Fruit fly (Drosophila melanogaster) whole organism, prepupa: ENCODE data around the gene ATPsynD.

ENCODE experiments used
- Blimp-1 ChIP-seq: fragments of 200-800 bp; sonication (Bioruptor generic); optimal IDR thresholded peaks from 3 replicates; lab custom pipeline; 2017; ENCODE audit warnings: missing biosample characterization, missing genetic modification characterization, mild to moderate bottlenecking, moderate library complexity, missing genetic modification reagents
- CG10631 ChIP-seq: fragments of 200-800 bp; sonication (Bioruptor generic); optimal IDR thresholded peaks from 2 replicates; lab custom pipeline; 2016; ENCODE audit warnings: missing biosample characterization, missing genetic modification characterization
- CG10669 ChIP-seq: fragments of 200-800 bp; sonication (Bioruptor generic); optimal IDR thresholded peaks from 3 replicates; lab custom pipeline; 2018; ENCODE audit warnings: missing biosample characterization, mild to moderate bottlenecking, missing genetic modification characterization, moderate library complexity
- CG11294 ChIP-seq: fragments of 200-800 bp; sonication (Bioruptor generic); IDR thresholded peaks from 2 replicates; pipeline ENCODE4 v1.3.6; 2022; ENCODE audit warnings: missing biosample characterization, missing genetic modification characterization
- CG11902 ChIP-seq: fragments of 200-800 bp; sonication (Bioruptor generic); optimal IDR thresholded peaks from 3 replicates; lab custom pipeline; 2016; ENCODE audit warnings: missing biosample characterization, missing genetic modification characterization
- CG15336 ChIP-seq: fragments of 200-800 bp; sonication (Bioruptor generic); IDR thresholded peaks from 2 replicates; pipeline ENCODE4 v1.3.6; 2022; ENCODE audit warnings: missing biosample characterization, missing genetic modification characterization
- CG1621 ChIP-seq: fragments of 200-800 bp; sonication (Bioruptor generic); optimal IDR thresholded peaks from 3 replicates; lab custom pipeline; 2018; ENCODE audit warnings: missing biosample characterization, mild to moderate bottlenecking, missing genetic modification characterization
- CG16779 ChIP-seq: fragments of 200-800 bp; sonication (Bioruptor generic); optimal IDR thresholded peaks from 3 replicates; lab custom pipeline; 2017; ENCODE audit warnings: missing biosample characterization, mild to moderate bottlenecking, missing genetic modification characterization
- CG3032 ChIP-seq: fragments of 200-800 bp; optimal IDR thresholded peaks from 2 replicates; lab custom pipeline; 2019; ENCODE audit warnings: missing biosample characterization, mild to moderate bottlenecking, missing genetic modification characterization, moderate library complexity
- CG32006 ChIP-seq: fragments of 200-800 bp; sonication (Bioruptor generic); optimal IDR thresholded peaks from 3 replicates; lab custom pipeline; 2017; ENCODE audit warnings: missing biosample characterization, mild to moderate bottlenecking, missing genetic modification characterization
- CG34406 ChIP-seq: fragments of 200-800 bp; sonication (Bioruptor generic); optimal IDR thresholded peaks from 3 replicates; lab custom pipeline; 2016; ENCODE audit warnings: missing biosample characterization, missing genetic modification characterization
- CG3919 ChIP-seq: fragments of 200-800 bp; sonication (Bioruptor generic); optimal IDR thresholded peaks from 3 replicates; lab custom pipeline; 2016; ENCODE audit warnings: missing biosample characterization, missing genetic modification characterization
- CG4318 ChIP-seq: fragments of 200-800 bp; sonication (Bioruptor generic); optimal IDR thresholded peaks from 3 replicates; lab custom pipeline; 2017; ENCODE audit warnings: missing biosample characterization, mild to moderate bottlenecking, missing genetic modification characterization
- CG6276 ChIP-seq: fragments of 200-800 bp; sonication (Bioruptor generic); optimal IDR thresholded peaks from 2 replicates; lab custom pipeline; 2017; ENCODE audit warnings: missing biosample characterization, mild to moderate bottlenecking, missing genetic modification characterization
- CG6792 ChIP-seq: fragments of 200-800 bp; sonication (Bioruptor generic); optimal IDR thresholded peaks from 3 replicates; lab custom pipeline; 2016; ENCODE audit warnings: missing biosample characterization, missing genetic modification characterization
- CG6808 ChIP-seq: fragments of 200-800 bp; sonication (Bioruptor generic); optimal IDR thresholded peaks from 3 replicates; lab custom pipeline; 2017; ENCODE audit warnings: missing biosample characterization, missing genetic modification characterization, mild to moderate bottlenecking, moderate library complexity, missing genetic modification reagents
- CG6854 ChIP-seq: fragments of 200-800 bp; sonication (Bioruptor generic); optimal IDR thresholded peaks from 2 replicates; lab custom pipeline; 2017; ENCODE audit warnings: missing biosample characterization, mild to moderate bottlenecking, missing genetic modification characterization
- CG7368 ChIP-seq: fragments of 200-800 bp; sonication (Bioruptor generic); optimal IDR thresholded peaks from 3 replicates; lab custom pipeline; 2016; ENCODE audit warnings: missing biosample characterization, missing genetic modification characterization
- CG8119 ChIP-seq: fragments of 200-800 bp; sonication (Bioruptor generic); IDR thresholded peaks from 3 replicates; pipeline ENCODE4 v1.3.6; 2022; ENCODE audit warnings: missing biosample characterization, missing genetic modification characterization
- CG8632 ChIP-seq: fragments of 200-800 bp; sonication (Bioruptor generic); optimal IDR thresholded peaks from 3 replicates; lab custom pipeline; 2016; ENCODE audit warnings: missing biosample characterization, missing genetic modification characterization
- CG9139 ChIP-seq: fragments of 200-800 bp; sonication (Bioruptor generic); optimal IDR thresholded peaks from 3 replicates; lab custom pipeline; 2017; ENCODE audit warnings: missing biosample characterization, mild to moderate bottlenecking, missing genetic modification characterization
- Eip78C ChIP-seq: fragments of 200-800 bp; sonication (Bioruptor generic); peaks from one replicate; lab custom pipeline; 2016; ENCODE audit warnings: missing biosample characterization, missing genetic modification characterization
- Ets21C ChIP-seq: fragments of 200-800 bp; sonication (Bioruptor generic); optimal IDR thresholded peaks from 3 replicates; lab custom pipeline; 2016; ENCODE audit warnings: missing biosample characterization, missing genetic modification characterization
- Gug ChIP-seq: fragments of 200-800 bp; sonication (Bioruptor generic); IDR thresholded peaks from 2 replicates; pipeline ENCODE4 v1.3.6; 2022; ENCODE audit warnings: missing biosample characterization, missing genetic modification characterization
- Hr39 ChIP-seq: fragments of 200-800 bp; sonication (Bioruptor generic); optimal IDR thresholded peaks from 2 replicates; lab custom pipeline; 2016; ENCODE audit warnings: missing biosample characterization, missing genetic modification characterization
- Hr4 ChIP-seq: fragments of 200-800 bp; sonication (Bioruptor generic); optimal IDR thresholded peaks from 3 replicates; lab custom pipeline; 2016; ENCODE audit warnings: missing biosample characterization, missing genetic modification characterization
- Met ChIP-seq: fragments of 200-800 bp; sonication (Bioruptor generic); optimal IDR thresholded peaks from 3 replicates; lab custom pipeline; 2016; ENCODE audit warnings: missing biosample characterization, missing genetic modification characterization
- OdsH ChIP-seq: fragments of 200-800 bp; sonication (Bioruptor generic); optimal IDR thresholded peaks from 3 replicates; lab custom pipeline; 2016; ENCODE audit warnings: missing biosample characterization, missing genetic modification characterization
- Smox ChIP-seq: fragments of 200-800 bp; sonication (Bioruptor generic); optimal IDR thresholded peaks from 3 replicates; lab custom pipeline; 2016; ENCODE audit warnings: missing biosample characterization, missing genetic modification characterization
- Sox102F ChIP-seq: fragments of 200-800 bp; sonication (Bioruptor generic); optimal IDR thresholded peaks from 2 replicates; lab custom pipeline; 2016; ENCODE audit warnings: missing biosample characterization, mild to moderate bottlenecking, missing genetic modification characterization
- Sox14 ChIP-seq: fragments of 200-800 bp; sonication (Bioruptor generic); optimal IDR thresholded peaks from 3 replicates; lab custom pipeline; 2016; ENCODE audit warnings: missing biosample characterization, missing genetic modification characterization
- Sox15 ChIP-seq: fragments of 200-800 bp; sonication (Bioruptor generic); optimal IDR thresholded peaks from 3 replicates; lab custom pipeline; 2016; ENCODE audit warnings: missing biosample characterization, missing genetic modification characterization
- achi ChIP-seq: fragments of 200-800 bp; sonication (Bioruptor generic); optimal IDR thresholded peaks from 3 replicates; lab custom pipeline; 2016; ENCODE audit warnings: missing biosample characterization, missing genetic modification characterization
- acj6 ChIP-seq: fragments of 200-800 bp; sonication (Bioruptor generic); optimal IDR thresholded peaks from 3 replicates; lab custom pipeline; 2016; ENCODE audit warnings: missing biosample characterization, missing genetic modification characterization
- cyc ChIP-seq: fragments of 200-800 bp; sonication (Bioruptor generic); optimal IDR thresholded peaks from 3 replicates; lab custom pipeline; 2016; ENCODE audit warnings: missing biosample characterization, missing genetic modification characterization
- dac ChIP-seq: fragments of 200-800 bp; sonication (Bioruptor generic); optimal IDR thresholded peaks from 2 replicates; lab custom pipeline; 2017; ENCODE audit warnings: missing biosample characterization, mild to moderate bottlenecking, missing genetic modification characterization
- eg ChIP-seq: fragments of 200-800 bp; sonication (Bioruptor generic); IDR thresholded peaks from 3 replicates; pipeline ENCODE4 v1.3.6; 2022; ENCODE audit warnings: missing biosample characterization, missing genetic modification characterization
- esn ChIP-seq: fragments of 200-800 bp; sonication (Bioruptor generic); optimal IDR thresholded peaks from 2 replicates; lab custom pipeline; 2016; ENCODE audit warnings: missing biosample characterization, mild to moderate bottlenecking, missing genetic modification characterization, moderate library complexity
- fd59A ChIP-seq: fragments of 200-800 bp; sonication (Bioruptor generic); optimal IDR thresholded peaks from 2 replicates; lab custom pipeline; 2017; ENCODE audit warnings: missing biosample characterization, mild to moderate bottlenecking, missing genetic modification characterization, missing genetic modification reagents
- fd85E ChIP-seq: fragments of 200-800 bp; sonication (Bioruptor generic); optimal IDR thresholded peaks from 3 replicates; lab custom pipeline; 2016; ENCODE audit warnings: missing biosample characterization, missing genetic modification characterization
- fkh ChIP-seq: fragments of 200-800 bp; sonication (Bioruptor generic); optimal IDR thresholded peaks from 3 replicates; lab custom pipeline; 2017; ENCODE audit warnings: missing biosample characterization, mild to moderate bottlenecking, missing genetic modification characterization, moderate library complexity
- lz ChIP-seq: fragments of 200-800 bp; sonication (Bioruptor generic); optimal IDR thresholded peaks from 3 replicates; lab custom pipeline; 2016; ENCODE audit warnings: missing biosample characterization, missing genetic modification characterization
- net ChIP-seq: fragments of 200-800 bp; sonication (Bioruptor generic); optimal IDR thresholded peaks from 3 replicates; lab custom pipeline; 2016; ENCODE audit warnings: missing biosample characterization, missing genetic modification characterization
- pdm3 ChIP-seq: fragments of 200-800 bp; sonication (Bioruptor generic); optimal IDR thresholded peaks from 3 replicates; lab custom pipeline; 2016; ENCODE audit warnings: missing biosample characterization, missing genetic modification characterization
- spab ChIP-seq: fragments of 200-800 bp; sonication (Bioruptor generic); optimal IDR thresholded peaks from 2 replicates; lab custom pipeline; 2017; ENCODE audit warnings: missing biosample characterization, mild to moderate bottlenecking, missing genetic modification characterization, missing genetic modification reagents
- ss ChIP-seq, 2 experiments: fragments of 200-800 bp; sonication (Bioruptor generic); optimal IDR thresholded peaks; 2 replicates in 1 of 2; 3 replicates in 1 of 2; lab custom pipeline; 2017 to 2018; ENCODE audit warnings: mild to moderate bottlenecking in 2 of 2, missing biosample characterization in 2 of 2, missing genetic modification characterization in 2 of 2, moderate library complexity in 1 of 2
- svp ChIP-seq: fragments of 200-800 bp; sonication (Bioruptor generic); peaks from one replicate; lab custom pipeline; 2016; ENCODE audit warnings: missing biosample characterization, missing genetic modification characterization
- vri ChIP-seq: fragments of 200-800 bp; sonication (Bioruptor generic); optimal IDR thresholded peaks from 3 replicates; lab custom pipeline; 2016; ENCODE audit warnings: missing biosample characterization, mild to moderate bottlenecking, missing genetic modification characterization

ATPsynD gene

dm6 chr3R:19104123-19104522, 9.3 kb downstream of the ATPsynD start (continued):
- peak; percentile 23 for TF ChIP-seq CG1621 (tag; lab: Kevin White, UChicago)
- no peak for TF ChIP-seq CG11902
- TF ChIP-seq achi (GFP tag; lab: Kevin White, UChicago): peak; percentile 51
- peak; percentile 82 for TF ChIP-seq CG6276 (GFP tag; lab: Kevin White, UChicago)
- TF ChIP-seq CG34406 (GFP tag; lab: Kevin White, UChicago): peak; percentile 43
- peak; percentile 21 to 26 for TF ChIP-seq ss (GFP tag; optimal IDR thresholded peaks at IDR 0.05; lab: Kevin White, UChicago)
- TF ChIP-seq Smox (GFP tag; lab: Kevin White, UChicago): peak; percentile 54
- peak; percentile 70 for TF ChIP-seq Met (GFP tag; lab: Kevin White, UChicago)
- TF ChIP-seq CG8632 (GFP tag; lab: Kevin White, UChicago): no peak
- TF ChIP-seq fd85E (GFP tag; lab: Kevin White, UChicago): no peak
- peak; percentile 49 for TF ChIP-seq CG3919 (GFP tag; lab: Kevin White, UChicago)
- peak; percentile 10 for TF ChIP-seq fd59A (GFP tag; lab: Kevin White, UChicago)
- TF ChIP-seq esn (GFP tag; lab: Kevin White, UChicago): peak; percentile 64
- peak; percentile 62 for TF ChIP-seq dac (GFP tag; lab: Kevin White, UChicago)
- peak; percentile 8 for TF ChIP-seq CG7368 (GFP tag; lab: Kevin White, UChicago)
- peak; percentile 86 for TF ChIP-seq CG32006

dm6 chr3R:19105821-19106220, 11.0 kb downstream of the ATPsynD start:
- TF ChIP-seq CG8119 (GFP tag; lab: Robert Waterston, UW): peak; percentile 82
- peak; percentile 71 for TF ChIP-seq net (GFP tag; lab: Kevin White, UChicago)
- TF ChIP-seq Hr4 (GFP tag; lab: Kevin White, UChicago): peak; percentile 85
- no peak for TF ChIP-seq vri
- no peak for TF ChIP-seq CG6854 (GFP tag; lab: Kevin White, UChicago)
- peak; percentile 77 for TF ChIP-seq pdm3 (GFP tag; lab: Kevin White, UChicago)
- TF ChIP-seq Hr39 (GFP tag; lab: Kevin White, UChicago): peak; percentile 53
- peak; percentile 76 for TF ChIP-seq acj6 (GFP tag; lab: Kevin White, UChicago)
- TF ChIP-seq esn (GFP tag; lab: Kevin White, UChicago): peak; percentile 74
- peak; percentile 84 for TF ChIP-seq eg (GFP tag; lab: Robert Waterston, UW)
- peak; percentile 84 for TF ChIP-seq CG6808 (GFP tag; lab: Kevin White, UChicago)
- TF ChIP-seq lz (GFP tag; lab: Kevin White, UChicago): peak; percentile 63
- peak; percentile 79 for TF ChIP-seq OdsH (GFP tag; lab: Kevin White, UChicago)
- TF ChIP-seq svp (GFP tag; lab: Kevin White, UChicago): peak; percentile 70
- peak; percentile 54 for TF ChIP-seq CG4318 (GFP tag; lab: Kevin White, UChicago)
- peak; percentile 79 for TF ChIP-seq CG10631
- TF ChIP-seq achi (GFP tag; lab: Kevin White, UChicago): peak; percentile 75
- TF ChIP-seq CG32006: peak; percentile 83
- peak; percentile 66 for TF ChIP-seq CG3919 (GFP tag; lab: Kevin White, UChicago)
- peak; percentile 69 for TF ChIP-seq CG16779 (tag; lab: Kevin White, UChicago)
- TF ChIP-seq Met (GFP tag; lab: Kevin White, UChicago): peak; percentile 68
- peak; percentile 72 for TF ChIP-seq CG11294 (GFP tag; lab: Robert Waterston, UW)
- peak; percentile 85 for TF ChIP-seq CG3032 (tag; lab: Kevin White, UChicago)
- no peak for TF ChIP-seq fd85E (GFP tag; lab: Kevin White, UChicago)
- TF ChIP-seq spab (GFP tag; lab: Kevin White, UChicago): peak; percentile 71
- peak; percentile 61 for TF ChIP-seq Sox102F (GFP tag; lab: Kevin White, UChicago)
- TF ChIP-seq fkh (GFP tag; lab: Kevin White, UChicago): no peak
- peak; percentile 67 for TF ChIP-seq CG6276 (GFP tag; lab: Kevin White, UChicago)
- TF ChIP-seq Sox14 (GFP tag; lab: Kevin White, UChicago): peak; percentile 82
- peak; percentile 92 for TF ChIP-seq Eip78C
- TF ChIP-seq CG6792 (GFP tag; lab: Kevin White, UChicago): peak; percentile 60
- peak; percentile 79 for TF ChIP-seq CG1621 (tag; lab: Kevin White, UChicago)
- TF ChIP-seq fd59A (GFP tag; lab: Kevin White, UChicago): peak; percentile 64
- TF ChIP-seq Gug (GFP tag; lab: Robert Waterston, UW): peak; percentile 81
- no peak for TF ChIP-seq dac (GFP tag; lab: Kevin White, UChicago)
- TF ChIP-seq CG10669 (GFP tag; lab: Kevin White, UChicago): peak; percentile 80
- peak; percentile 68 for TF ChIP-seq Smox (GFP tag; lab: Kevin White, UChicago)
- peak; percentile 86 for TF ChIP-seq CG15336 (GFP tag; lab: Robert Waterston, UW)
- peak; percentile 44 for TF ChIP-seq Sox15 (GFP tag; lab: Kevin White, UChicago)
- TF ChIP-seq Ets21C (GFP tag; lab: Kevin White, UChicago): peak; percentile 30
- TF ChIP-seq CG9139 (GFP tag; lab: Kevin White, UChicago): peak; percentile 0
- TF ChIP-seq Blimp-1 (GFP tag; lab: Kevin White, UChicago): no peak
- peak; percentile 62 for TF ChIP-seq CG8632 (GFP tag; lab: Kevin White, UChicago)
- peak; percentile 58 for TF ChIP-seq cyc (GFP tag; lab: Kevin White, UChicago)
